In the genomic region with DNA sequence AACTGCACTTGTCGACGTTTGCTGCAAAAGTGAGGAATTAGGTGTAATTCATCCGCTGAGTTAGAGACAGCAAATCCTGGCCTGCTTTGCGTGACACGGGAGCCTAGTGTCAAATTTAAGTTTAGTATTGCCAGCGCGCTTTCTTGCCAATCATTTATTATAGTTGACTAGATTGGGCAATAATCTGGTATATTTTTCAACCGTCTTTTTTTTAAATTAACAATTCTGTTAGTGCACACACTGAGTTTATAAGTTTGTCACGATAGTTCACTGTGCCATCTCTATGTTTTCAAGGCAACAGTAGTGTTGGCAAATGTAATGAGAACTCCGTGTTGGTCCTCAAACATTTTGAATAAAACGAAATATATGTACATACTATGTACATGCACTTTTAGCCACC, we compare ENCODE assay signal across 1 fruit fly cellular context.
TF ChIP-seq lines count a peak whose summit lies in the region.

Gene CG9641, minus strand, starts transcription at position 34 of the 400 bp plus-strand sequence.
Gene CG3165, plus strand, starts transcription at position 294 of the 400 bp plus-strand sequence.

TF ChIP-seq in whole organism, embryonic, 481 proteins besides CTCF, POLR2A, EP300 and RAD21 (continued from another document and continues in another):
- TF ChIP-seq Dbx (GFP tag; IDR thresholded peaks at IDR 0.05; lab: Robert Waterston, UW) (peak; percentile 86), disco-r (GFP tag; optimal IDR thresholded peaks at IDR 0.05; lab: Kevin White, UChicago) (peak; percentile 74), ewg (GFP tag; optimal IDR thresholded peaks at IDR 0.05; lab: Kevin White, UChicago) (peak; percentile 61), Neu2 (GFP tag; optimal IDR thresholded peaks at IDR 0.05; lab: Kevin White, UChicago; ENCODE audit: borderline replicate concordance) (peak; percentile 60), repo (GFP tag; optimal IDR thresholded peaks at IDR 0.05; lab: Kevin White, UChicago) (peak; percentile 72), Lhr (GFP tag; optimal IDR thresholded peaks at IDR 0.05; lab: Kevin White, UChicago) (no peak), CG10321 (GFP tag; IDR thresholded peaks at IDR 0.05; lab: Robert Waterston, UW) (peak; percentile 41; the same call in 1 of the 2 replicates), ac (GFP tag; optimal IDR thresholded peaks at IDR 0.05; lab: Kevin White, UChicago) (no peak), CG18619 (GFP tag; optimal IDR thresholded peaks at IDR 0.05; lab: Kevin White, UChicago) (peak; percentile 77), YL-1 (GFP tag; optimal IDR thresholded peaks at IDR 0.05; lab: Kevin White, UChicago) (peak; percentile 71), CG12769 (tag; optimal IDR thresholded peaks at IDR 0.05; lab: Kevin White, UChicago) (no peak), CG10979 (tag; optimal IDR thresholded peaks at IDR 0.05; lab: Kevin White, UChicago) (peak; percentile 76), tap (tag; optimal IDR thresholded peaks at IDR 0.05; lab: Kevin White, UChicago) (no peak), CG42726 (GFP tag; IDR thresholded peaks at IDR 0.05; lab: Robert Waterston, UW; ENCODE audit: partially characterized antibody) (no peak; the same call in 1 of the 2 replicates), fd3F (GFP tag; optimal IDR thresholded peaks at IDR 0.05; lab: Kevin White, UChicago) (peak; percentile 69), Hr39 (optimal IDR thresholded peaks at IDR 0.05; lab: Kevin White, UChicago) (no peak), sim (GFP tag; IDR thresholded peaks at IDR 0.05; lab: Robert Waterston, UW) (peak; percentile 21; the same call in 1 of the 2 replicates), usp (GFP tag; optimal IDR thresholded peaks at IDR 0.05; lab: Kevin White, UChicago) (no peak), gcm (GFP tag; optimal IDR thresholded peaks at IDR 0.05; lab: Kevin White, UChicago) (no peak), trem (tag; optimal IDR thresholded peaks at IDR 0.05; lab: Kevin White, UChicago) (peak; percentile 84), insv (GFP tag; optimal IDR thresholded peaks at IDR 0.05; lab: Kevin White, UChicago) (peak in 1 of 2 experiments; percentile 44), Jarid2 (GFP tag; optimal IDR thresholded peaks at IDR 0.05; lab: Kevin White, UChicago) (no peak), nau (GFP tag; optimal IDR thresholded peaks at IDR 0.05; lab: Kevin White, UChicago) (no peak), tgo (GFP tag; IDR thresholded peaks at IDR 0.05; lab: Robert Waterston, UW) (peak; percentile 75), CG9437 (GFP tag; optimal IDR thresholded peaks at IDR 0.05; lab: Kevin White, UChicago) (peak; percentile 69), sqz (GFP tag; optimal IDR thresholded peaks at IDR 0.05; lab: Kevin White, UChicago) (no peak), z (GFP tag; IDR thresholded peaks at IDR 0.05; lab: Robert Waterston, UW) (no peak), CG10565 (GFP tag; optimal IDR thresholded peaks at IDR 0.05; lab: Kevin White, UChicago) (peak; percentile 70), hkb (optimal IDR thresholded peaks at IDR 0.05; lab: Kevin White, UChicago) (no peak), hkb (GFP tag; IDR thresholded peaks at IDR 0.05; lab: Robert Waterston, UW) (peak; percentile 85), CG18599 (GFP tag; optimal IDR thresholded peaks at IDR 0.05; lab: Kevin White, UChicago) (peak; percentile 89), jigr1 (GFP tag; IDR thresholded peaks at IDR 0.05; lab: Robert Waterston, UW) (peak; percentile 79; the same call in 2 of the 3 replicates), CG34224 (GFP tag; IDR thresholded peaks at IDR 0.05; lab: Robert Waterston, UW; ENCODE audit: partially characterized antibody) (peak; percentile 98), corto (GFP tag; optimal IDR thresholded peaks at IDR 0.05; lab: Kevin White, UChicago) (no peak), CG15514 (GFP tag; optimal IDR thresholded peaks at IDR 0.05; lab: Kevin White, UChicago) (peak; percentile 74), Spps (tag; optimal IDR thresholded peaks at IDR 0.05; lab: Kevin White, UChicago) (peak; percentile 70), ssp (GFP tag; IDR thresholded peaks at IDR 0.05; lab: Robert Waterston, UW) (peak; percentile 76), Mrtf (GFP tag; IDR thresholded peaks at IDR 0.05; lab: Robert Waterston, UW) (peak; percentile 54; the same call in 1 of the 3 replicates), NK7.1 (GFP tag; optimal IDR thresholded peaks at IDR 0.05; lab: Kevin White, UChicago) (peak; percentile 66), ro (GFP tag; IDR thresholded peaks at IDR 0.05; lab: Robert Waterston, UW) (no peak), dmrt99B (tag; optimal IDR thresholded peaks at IDR 0.05; lab: Kevin White, UChicago) (no peak), Nf-YC (tag; optimal IDR thresholded peaks at IDR 0.05; lab: Kevin White, UChicago) (peak; percentile 80), dan (GFP tag; IDR thresholded peaks at IDR 0.05; lab: Robert Waterston, UW) (peak; percentile 60; the same call in 1 of the 2 replicates), dati (GFP tag; IDR thresholded peaks at IDR 0.05; lab: Robert Waterston, UW) (no peak), Rfx (GFP tag; IDR thresholded peaks at IDR 0.05; lab: Robert Waterston, UW) (peak; percentile 84), CG18011 (GFP tag; optimal IDR thresholded peaks at IDR 0.05; lab: Kevin White, UChicago) (peak; percentile 48), jumu (GFP tag; optimal IDR thresholded peaks at IDR 0.05; lab: Kevin White, UChicago) (peak; percentile 90), C15 (GFP tag; IDR thresholded peaks at IDR 0.05; lab: Robert Waterston, UW) (no peak), Fer3 (tag; optimal IDR thresholded peaks at IDR 0.05; lab: Kevin White, UChicago) (peak; percentile 74), chm (GFP tag; IDR thresholded peaks at IDR 0.05; lab: Robert Waterston, UW) (peak; percentile 70; the same call in 1 of the 2 replicates), slou (GFP tag; optimal IDR thresholded peaks at IDR 0.05; lab: Kevin White, UChicago) (peak; percentile 70), pb (GFP tag; optimal IDR thresholded peaks at IDR 0.05; lab: Kevin White, UChicago) (peak; percentile 78), CG3281 (GFP tag; optimal IDR thresholded peaks at IDR 0.05; lab: Kevin White, UChicago) (peak; percentile 76), mam (GFP tag; optimal IDR thresholded peaks at IDR 0.05; lab: Kevin White, UChicago) (peak; percentile 94), seq (GFP tag; IDR thresholded peaks at IDR 0.05; lab: Robert Waterston, UW) (peak; percentile 69), wdn (GFP tag; IDR thresholded peaks at IDR 0.05; lab: Robert Waterston, UW) (no peak; the same call in 1 of the 2 replicates), HHEX (GFP tag; optimal IDR thresholded peaks at IDR 0.05; lab: Kevin White, UChicago) (no peak), CG11085 (GFP tag; IDR thresholded peaks at IDR 0.05; lab: Robert Waterston, UW) (peak; percentile 51), CG7786 (GFP tag; optimal IDR thresholded peaks at IDR 0.05; lab: Kevin White, UChicago) (peak; percentile 89), Ssrp (tag; optimal IDR thresholded peaks at IDR 0.05; lab: Kevin White, UChicago) (peak; percentile 79), bowl (GFP tag; IDR thresholded peaks at IDR 0.05; lab: Robert Waterston, UW) (no peak), trh (GFP tag; optimal IDR thresholded peaks at IDR 0.05; lab: Kevin White, UChicago) (peak; percentile 53), CG17612 (GFP tag; IDR thresholded peaks at IDR 0.05; lab: Robert Waterston, UW) (peak; percentile 69; the same call in 1 of the 2 replicates), HLHmδ (GFP tag; optimal IDR thresholded peaks at IDR 0.05; lab: Kevin White, UChicago) (no peak), CG17186 (GFP tag; optimal IDR thresholded peaks at IDR 0.05; lab: Kevin White, UChicago) (peak; percentile 75), HLH4C (GFP tag; IDR thresholded peaks at IDR 0.05; lab: Robert Waterston, UW; ENCODE audit: partially characterized antibody) (peak; percentile 90), bab2 (GFP tag; optimal IDR thresholded peaks at IDR 0.05; lab: Kevin White, UChicago) (peak; percentile 90), abd-A (tag; optimal IDR thresholded peaks at IDR 0.05; lab: Kevin White, UChicago) (no peak), az2 (GFP tag; optimal IDR thresholded peaks at IDR 0.05; lab: Kevin White, UChicago) (peak; percentile 89), gfzf (GFP tag; optimal IDR thresholded peaks at IDR 0.05; lab: Kevin White, UChicago) (peak; percentile 46), CG33213 (GFP tag; optimal IDR thresholded peaks at IDR 0.05; lab: Kevin White, UChicago) (peak; percentile 90), CG17385 (GFP tag; optimal IDR thresholded peaks at IDR 0.05; lab: Kevin White, UChicago) (no peak), tna (GFP tag; IDR thresholded peaks at IDR 0.05; lab: Robert Waterston, UW; ENCODE audit: partially characterized antibody) (peak; percentile 90), fu2 (GFP tag; optimal IDR thresholded peaks at IDR 0.05; lab: Kevin White, UChicago) (peak; percentile 82), CG34376 (GFP tag; optimal IDR thresholded peaks at IDR 0.05; lab: Kevin White, UChicago) (peak; percentile 76), CG32532 (GFP tag; IDR thresholded peaks at IDR 0.05; lab: Robert Waterston, UW) (peak; percentile 85), MBD-R2 (GFP tag; IDR thresholded peaks at IDR 0.05; lab: Robert Waterston, UW) (peak; percentile 89), Bgb (GFP tag; IDR thresholded peaks at IDR 0.05; lab: Robert Waterston, UW; ENCODE audit: partially characterized antibody) (peak; percentile 91), Max (GFP tag; optimal IDR thresholded peaks at IDR 0.05; lab: Kevin White, UChicago) (peak; percentile 84), Doc3 (GFP tag; IDR thresholded peaks at IDR 0.05; lab: Robert Waterston, UW; ENCODE audit: partially characterized antibody) (peak; percentile 98), hbn (GFP tag; IDR thresholded peaks at IDR 0.05; lab: Robert Waterston, UW; ENCODE audit: partially characterized antibody) (peak; percentile 98), CG1647 (GFP tag; optimal IDR thresholded peaks at IDR 0.05; lab: Kevin White, UChicago) (peak; percentile 84), CG2889 (GFP tag; IDR thresholded peaks at IDR 0.05; lab: Robert Waterston, UW) (no peak), CG8765 (GFP tag; IDR thresholded peaks at IDR 0.05; lab: Robert Waterston, UW) (peak; percentile 64), Dip2 (GFP tag; IDR thresholded peaks at IDR 0.05; lab: Robert Waterston, UW) (no peak), knrl (GFP tag; IDR thresholded peaks at IDR 0.05; lab: Robert Waterston, UW; ENCODE audit: partially characterized antibody) (peak; percentile 97), nerfin-2 (GFP tag; IDR thresholded peaks at IDR 0.05; lab: Robert Waterston, UW; ENCODE audit: partially characterized antibody) (peak; percentile 88), ham (GFP tag; IDR thresholded peaks at IDR 0.05; lab: Robert Waterston, UW) (peak; percentile 20; the same call in 1 of the 2 replicates), CG10654 (GFP tag; optimal IDR thresholded peaks at IDR 0.05; lab: Kevin White, UChicago) (peak; percentile 81), gsb (GFP tag; IDR thresholded peaks at IDR 0.05; lab: Robert Waterston, UW) (peak; percentile 66; the same call in 1 of the 2 replicates), amos (GFP tag; IDR thresholded peaks at IDR 0.05; lab: Robert Waterston, UW; ENCODE audit: partially characterized antibody) (peak; percentile 88), ase (GFP tag; IDR thresholded peaks at IDR 0.05; lab: Robert Waterston, UW) (peak; percentile 69), grn (GFP tag; optimal IDR thresholded peaks at IDR 0.05; lab: Kevin White, UChicago) (no peak), CG9727 (GFP tag; optimal IDR thresholded peaks at IDR 0.05; lab: Kevin White, UChicago) (peak; percentile 80), cas (GFP tag; IDR thresholded peaks at IDR 0.05; lab: Robert Waterston, UW) (peak; percentile 63), oc (tag; optimal IDR thresholded peaks at IDR 0.05; lab: Kevin White, UChicago) (peak; percentile 75), CG18476 (GFP tag; optimal IDR thresholded peaks at IDR 0.05; lab: Kevin White, UChicago) (peak; percentile 77), CG6765 (GFP tag; optimal IDR thresholded peaks at IDR 0.05; lab: Kevin White, UChicago) (peak; percentile 47), CG15696 (tag; optimal IDR thresholded peaks at IDR 0.05; lab: Kevin White, UChicago) (peak; percentile 85), btn (GFP tag; optimal IDR thresholded peaks at IDR 0.05; lab: Kevin White, UChicago) (peak; percentile 67), scrt (GFP tag; optimal IDR thresholded peaks at IDR 0.05; lab: Kevin White, UChicago) (peak; percentile 77), org-1 (GFP tag; optimal IDR thresholded peaks at IDR 0.05; lab: Kevin White, UChicago) (peak; percentile 58), CG9797 (GFP tag; optimal IDR thresholded peaks at IDR 0.05; lab: Kevin White, UChicago) (peak; percentile 53), Trl (optimal IDR thresholded peaks at IDR 0.05; lab: Kevin White, UChicago) (no peak), Trl (GFP tag; optimal IDR thresholded peaks at IDR 0.05; lab: Kevin White, UChicago) (peak; percentile 92), CG14441 (GFP tag; IDR thresholded peaks at IDR 0.05; lab: Robert Waterston, UW) (peak; percentile 75), CG18764 (GFP tag; optimal IDR thresholded peaks at IDR 0.05; lab: Kevin White, UChicago) (peak; percentile 83), CG10959 (GFP tag; IDR thresholded peaks at IDR 0.05; lab: Robert Waterston, UW) (peak; percentile 76), CG7271 (tag; optimal IDR thresholded peaks at IDR 0.05; lab: Kevin White, UChicago) (peak; percentile 37), CG10274 (GFP tag; optimal IDR thresholded peaks at IDR 0.05; lab: Kevin White, UChicago) (peak; percentile 17), CG17829 (tag; optimal IDR thresholded peaks at IDR 0.05; lab: Kevin White, UChicago) (peak; percentile 90), Aef1 (GFP tag; IDR thresholded peaks at IDR 0.05; lab: Robert Waterston, UW) (peak; percentile 71), tll (GFP tag; optimal IDR thresholded peaks at IDR 0.05; lab: Kevin White, UChicago) (peak in 1 of 2 experiments; percentile 29), CG11695 (GFP tag; IDR thresholded peaks at IDR 0.05; lab: Robert Waterston, UW) (peak; percentile 77), CG10366 (GFP tag; IDR thresholded peaks at IDR 0.05; lab: Robert Waterston, UW) (peak; percentile 81), zen (tag; optimal IDR thresholded peaks at IDR 0.05; lab: Kevin White, UChicago) (peak; percentile 72), Oaz (GFP tag; IDR thresholded peaks at IDR 0.05; lab: Robert Waterston, UW) (peak; percentile 66; the same call in 1 of the 2 replicates), CG32772 (GFP tag; IDR thresholded peaks at IDR 0.05; lab: Robert Waterston, UW) (peak; percentile 73), br (optimal IDR thresholded peaks at IDR 0.05; lab: Kevin White, UChicago) (no peak), Fer2 (tag; optimal IDR thresholded peaks at IDR 0.05; lab: Kevin White, UChicago) (peak; percentile 70), so (GFP tag; IDR thresholded peaks at IDR 0.05; lab: Robert Waterston, UW) (peak; percentile 56; the same call in 1 of the 3 replicates), CG33557 (GFP tag; optimal IDR thresholded peaks at IDR 0.05; lab: Kevin White, UChicago) (peak; percentile 86), sr (GFP tag; IDR thresholded peaks at IDR 0.05; lab: Robert Waterston, UW) (no peak), CG7839 (tag; optimal IDR thresholded peaks at IDR 0.05; lab: Kevin White, UChicago) (no peak)
